Worm (Caenorhabditis elegans) whole organism, mixed stage, embryonic: Measurements from ENCODE around the gene glb-10.

Experiments
- blmp-1 ChIP-seq: fragments of 150-350 bp; optimal IDR thresholded peaks from 2 replicates; lab custom pipeline; 2014; ENCODE audit warnings: missing biosample characterization, missing genetic modification characterization
- elt-1 ChIP-seq: sonication (generic microtip); optimal IDR thresholded peaks from 2 replicates; lab custom pipeline; 2017; ENCODE audit warnings: missing genetic modification characterization, mild to moderate bottlenecking, missing compliant biosample characterization, antibody characterized with exemption, moderate library complexity, borderline replicate concordance; ENCODE audit not compliant: insufficient read depth
- elt-3 ChIP-seq: fragments of 150-350 bp; optimal IDR thresholded peaks from 2 replicates; lab custom pipeline; 2014; ENCODE audit warnings: missing biosample characterization, missing genetic modification characterization
- flh-1 ChIP-seq: fragments of 200-800 bp; sonication (Bioruptor generic); optimal IDR thresholded peaks from 2 replicates; lab custom pipeline; 2018; ENCODE audit warnings: mild to moderate bottlenecking, missing genetic modification characterization, moderate library complexity, missing compliant biosample characterization
- ham-2 ChIP-seq: fragments of 200-800 bp; sonication (Bioruptor generic); optimal IDR thresholded peaks from 2 replicates; lab custom pipeline; 2018; ENCODE audit warnings: mild to moderate bottlenecking, missing genetic modification characterization, missing compliant biosample characterization
- lin-32 ChIP-seq: fragments of 200-800 bp; sonication (Bioruptor generic); optimal IDR thresholded peaks from 2 replicates; lab custom pipeline; 2018; ENCODE audit warnings: mild to moderate bottlenecking, missing genetic modification characterization, missing compliant biosample characterization
- lsy-2 ChIP-seq: fragments of 150-350 bp; optimal IDR thresholded peaks from 2 replicates; lab custom pipeline; 2014; ENCODE audit warnings: missing biosample characterization, missing genetic modification characterization
- nhr-237 ChIP-seq: fragments of 150-350 bp; optimal IDR thresholded peaks from 2 replicates; lab custom pipeline; 2014; ENCODE audit warnings: missing biosample characterization, missing genetic modification characterization
- nhr-28 ChIP-seq: fragments of 150-350 bp; optimal IDR thresholded peaks from 2 replicates; lab custom pipeline; 2014; ENCODE audit warnings: missing biosample characterization, missing genetic modification characterization
- snpc-4 ChIP-seq: fragments of 150-350 bp; optimal IDR thresholded peaks from 2 replicates; lab custom pipeline; 2014; ENCODE audit warnings: missing biosample characterization, missing genetic modification characterization
- ztf-11 ChIP-seq: fragments of 150-350 bp; optimal IDR thresholded peaks from 2 replicates; lab custom pipeline; 2014; ENCODE audit warnings: missing biosample characterization, missing genetic modification characterization

DNA sequence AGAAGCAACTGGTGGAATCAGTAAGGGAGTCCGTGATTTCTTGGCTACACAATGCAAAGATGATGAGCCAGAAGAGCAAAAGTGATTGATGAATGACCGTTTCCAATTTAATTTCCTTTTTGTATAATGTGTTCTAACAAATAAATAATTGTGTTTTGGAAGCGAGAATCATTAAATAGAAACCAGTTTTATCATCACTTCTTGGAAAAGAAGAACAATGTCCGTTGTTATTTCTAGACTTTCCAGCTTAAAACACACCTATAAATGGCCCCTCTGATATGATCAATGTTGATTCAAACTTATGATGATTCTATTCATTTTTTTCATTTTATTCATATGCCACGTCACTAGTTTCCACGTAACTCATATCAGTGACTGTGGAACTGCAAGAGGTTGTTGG lies 3.0 kb downstream of the glb-10 start, which contains the start of gene C29F5.8:
- no peak for TF ChIP-seq nhr-28 (tag; lab: Kevin White, UChicago)
- no peak for TF ChIP-seq ztf-11
- TF ChIP-seq nhr-237 (tag; lab: Kevin White, UChicago) = no peak
- no peak for TF ChIP-seq ham-2 (GFP tag; lab: Kevin White, UChicago)
- TF ChIP-seq snpc-4 (tag; lab: Kevin White, UChicago) = no peak
- TF ChIP-seq flh-1 (GFP tag; lab: Kevin White, UChicago) = no peak
- no peak for TF ChIP-seq lsy-2 (tag; lab: Kevin White, UChicago)
- TF ChIP-seq elt-3 (tag; lab: Kevin White, UChicago) = no peak
- TF ChIP-seq elt-1 (tag; lab: Kevin White, UChicago) = no peak
- no peak for TF ChIP-seq blmp-1 (tag; lab: Kevin White, UChicago)
- TF ChIP-seq lin-32 (GFP tag; lab: Kevin White, UChicago) = no peak
